Fruit fly (Drosophila melanogaster): Measurements from ENCODE around the gene Cp38.

Gene Cp38

dm6 chrX:8475657-8476056 is 6.0 kb upstream of the Cp38 start:
- TF ChIP-seq Hnf4 (GFP tag; optimal IDR thresholded peaks at IDR 0.05) (no peak), ey (GFP tag; optimal IDR thresholded peaks at IDR 0.05) (no peak), CG32264 (GFP tag; optimal IDR thresholded peaks at IDR 0.05) (no peak), br (GFP tag; optimal IDR thresholded peaks at IDR 0.05) (no peak), pan (optimal IDR thresholded peaks at IDR 0.05) (no peak), psq (GFP tag; optimal IDR thresholded peaks at IDR 0.05) (no peak), usp (GFP tag; optimal IDR thresholded peaks at IDR 0.05) (no peak), Abd-B (GFP tag; optimal IDR thresholded peaks at IDR 0.05) (no peak), Hr78 (GFP tag; optimal IDR thresholded peaks at IDR 0.05) (no peak), Sp1 (GFP tag; optimal IDR thresholded peaks at IDR 0.05) (no peak), Myc (optimal IDR thresholded peaks at IDR 0.05) (no peak), CrebA (GFP tag; optimal IDR thresholded peaks at IDR 0.05; ENCODE audit: borderline replicate concordance) (no peak), OdsH (GFP tag; optimal IDR thresholded peaks at IDR 0.05) (no peak)

- TF ChIP-seq CrebA (GFP tag; optimal IDR thresholded peaks at IDR 0.05; ENCODE audit: borderline replicate concordance) (no peak), Jra (GFP tag; optimal IDR thresholded peaks at IDR 0.05) (no peak)
These were observed 4.8 kb upstream of the Cp38 start, which contains the start of gene Cp7Fc for dm6 chrX:8476817-8477216. Cp7Fc (plus strand) TSS chrX:8477117.

- TF ChIP-seq tai (GFP tag; optimal IDR thresholded peaks at IDR 0.05) (no peak), rgr (GFP tag; optimal IDR thresholded peaks at IDR 0.05) (no peak), foxo (GFP tag; optimal IDR thresholded peaks at IDR 0.05) (no peak), sv (GFP tag; optimal IDR thresholded peaks at IDR 0.05) (no peak), OdsH (GFP tag; optimal IDR thresholded peaks at IDR 0.05) (no peak), ey (GFP tag; optimal IDR thresholded peaks at IDR 0.05) (no peak), jim (GFP tag; optimal IDR thresholded peaks at IDR 0.05) (no peak), Dif (GFP tag; optimal IDR thresholded peaks at IDR 0.05; ENCODE audit: partially characterized antibody) (no peak), Rel (GFP tag; optimal IDR thresholded peaks at IDR 0.05) (no peak), Rel (tag; optimal IDR thresholded peaks at IDR 0.05) (no peak), pan (optimal IDR thresholded peaks at IDR 0.05) (no peak), Hr78 (GFP tag; optimal IDR thresholded peaks at IDR 0.05) (no peak), psq (GFP tag; optimal IDR thresholded peaks at IDR 0.05) (no peak), Abd-B (GFP tag; optimal IDR thresholded peaks at IDR 0.05) (no peak), dsf (GFP tag; optimal IDR thresholded peaks at IDR 0.05; ENCODE audit: borderline replicate concordance) (no peak), Vsx2 (GFP tag; optimal IDR thresholded peaks at IDR 0.05; ENCODE audit: partially characterized antibody) (no peak)
These were observed 2.5 kb upstream of the Cp38 start, which contains the start of gene Cp36 for dm6 chrX:8479031-8479568. Cp36 (plus strand) TSS chrX:8479319.

DNA sequence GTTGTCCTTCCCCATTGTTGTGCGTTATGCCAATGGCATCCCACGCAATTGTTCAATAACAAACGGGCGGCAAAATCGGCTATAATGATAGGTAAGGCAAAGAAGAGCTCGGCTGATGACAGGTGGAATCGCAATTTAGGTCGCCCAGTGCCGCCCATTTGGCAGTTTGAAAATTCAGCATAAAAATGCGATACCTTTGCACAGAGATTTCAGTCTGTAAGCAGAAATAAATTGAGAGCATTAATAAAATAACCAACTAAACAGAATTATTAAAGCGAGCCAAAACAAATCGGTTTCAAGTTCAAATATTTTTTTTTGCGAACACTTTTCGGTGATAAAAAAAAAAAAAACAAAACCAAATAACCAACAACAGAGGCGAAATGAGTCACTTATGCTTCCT is 2.0 kb downstream of the Cp38 start, which contains the start of gene CG33223:
TSS of gene CG33223 (minus strand) at position 215 of the 400 bp plus-strand sequence.
- TF ChIP-seq tai (GFP tag; optimal IDR thresholded peaks at IDR 0.05) (no peak), GATAd (GFP tag; optimal IDR thresholded peaks at IDR 0.05) (no peak), Vsx2 (GFP tag; optimal IDR thresholded peaks at IDR 0.05; ENCODE audit: partially characterized antibody) (no peak), dl (GFP tag; optimal IDR thresholded peaks at IDR 0.05; ENCODE audit: insufficient read depth in 1 of 2, partially characterized antibody in 2 of 2) (no peak), h (GFP tag; optimal IDR thresholded peaks at IDR 0.05) (no peak), HLH106 (tag; optimal IDR thresholded peaks at IDR 0.05) (no peak), Hnf4 (GFP tag; optimal IDR thresholded peaks at IDR 0.05) (no peak), Sp1 (GFP tag; optimal IDR thresholded peaks at IDR 0.05) (no peak), Rel (GFP tag; optimal IDR thresholded peaks at IDR 0.05) (no peak), Rel (tag; optimal IDR thresholded peaks at IDR 0.05) (no peak), pan (optimal IDR thresholded peaks at IDR 0.05) (no peak), dmrt93B (GFP tag; optimal IDR thresholded peaks at IDR 0.05) (no peak), Jra (GFP tag; optimal IDR thresholded peaks at IDR 0.05) (no peak), rgr (GFP tag; optimal IDR thresholded peaks at IDR 0.05) (no peak)

DNA sequence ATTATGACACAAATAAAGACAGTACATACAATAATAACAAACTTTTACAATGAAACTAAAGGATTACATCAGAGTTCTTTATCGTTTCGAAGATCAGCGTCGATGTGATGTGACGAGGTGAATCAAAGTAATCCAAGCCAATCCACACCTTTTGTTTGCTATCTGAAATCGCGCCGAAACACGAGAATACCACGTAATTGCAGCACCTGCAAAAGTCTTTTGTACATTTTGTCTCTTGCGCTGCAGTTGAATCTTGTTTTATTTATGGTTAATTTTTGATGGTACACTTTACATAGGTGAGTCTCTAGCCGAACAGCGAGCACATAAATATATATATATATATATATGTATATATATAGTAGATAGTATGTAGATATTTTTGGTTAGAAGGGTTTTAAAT is 3.1 kb downstream of the Cp38 start:
- no peak for TF ChIP-seq OdsH (GFP tag; optimal IDR thresholded peaks at IDR 0.05)
- no peak for TF ChIP-seq h (GFP tag; optimal IDR thresholded peaks at IDR 0.05)
- TF ChIP-seq ey (GFP tag; optimal IDR thresholded peaks at IDR 0.05): no peak
- no peak for TF ChIP-seq dsf (GFP tag; optimal IDR thresholded peaks at IDR 0.05; ENCODE audit: borderline replicate concordance)
- no peak for TF ChIP-seq Myc (optimal IDR thresholded peaks at IDR 0.05)
- no peak for TF ChIP-seq Vsx2 (GFP tag; optimal IDR thresholded peaks at IDR 0.05; ENCODE audit: partially characterized antibody)
- no peak for TF ChIP-seq Hnf4 (GFP tag; optimal IDR thresholded peaks at IDR 0.05)
- no peak for TF ChIP-seq GATAd (GFP tag; optimal IDR thresholded peaks at IDR 0.05)
- TF ChIP-seq dl (GFP tag; optimal IDR thresholded peaks at IDR 0.05; ENCODE audit: insufficient read depth in 1 of 2, partially characterized antibody in 2 of 2): no peak
- no peak for TF ChIP-seq HLH106 (tag; optimal IDR thresholded peaks at IDR 0.05)
- TF ChIP-seq tai (GFP tag; optimal IDR thresholded peaks at IDR 0.05): no peak
- TF ChIP-seq rgr (GFP tag; optimal IDR thresholded peaks at IDR 0.05): no peak
- TF ChIP-seq woc (GFP tag; optimal IDR thresholded peaks at IDR 0.05): no peak
- no peak for TF ChIP-seq Mio (GFP tag; optimal IDR thresholded peaks at IDR 0.05)
- no peak for TF ChIP-seq Abd-B (GFP tag; optimal IDR thresholded peaks at IDR 0.05)
- no peak for TF ChIP-seq fru (GFP tag; optimal IDR thresholded peaks at IDR 0.05)
- no peak for TF ChIP-seq Hr83 (GFP tag; optimal IDR thresholded peaks at IDR 0.05; ENCODE audit: poor library complexity, severe bottlenecking)
- TF ChIP-seq N (GFP tag; optimal IDR thresholded peaks at IDR 0.05): no peak
- TF ChIP-seq foxo (GFP tag; optimal IDR thresholded peaks at IDR 0.05): no peak
- TF ChIP-seq pan (optimal IDR thresholded peaks at IDR 0.05): no peak

All from whole organism, wandering third instar larva.